Worm (Caenorhabditis elegans) whole organism, midembryonic: ENCODE data around the gene moc-6.
A peak's percentile ranks its signal among the peaks of the same experiment; 100 is the strongest.

ENCODE experiments used
- T22C8.4 ChIP-seq: fragments of 200-800 bp; sonication (Bioruptor generic); IDR thresholded peaks from 2 replicates; pipeline ENCODE4 v1.3.6; 2022; ENCODE audit warnings: missing genetic modification characterization, missing compliant biosample characterization
- cog-1 ChIP-seq: sonication (generic microtip); optimal IDR thresholded peaks from 2 replicates; lab custom pipeline; 2016; ENCODE audit warnings: missing genetic modification characterization, missing compliant biosample characterization
- flt-1 ChIP-seq: fragments of 200-800 bp; sonication (Bioruptor generic); IDR thresholded peaks from 2 replicates; pipeline ENCODE4 v1.3.6; 2022; ENCODE audit warnings: missing genetic modification characterization, missing compliant biosample characterization
- klf-2 ChIP-seq: fragments of 200-800 bp; sonication (Bioruptor generic); conservative IDR thresholded peaks from 2 replicates; pipeline ENCODE4 v1.3.6; 2022; ENCODE audit warnings: missing genetic modification reagents, missing genetic modification characterization, missing compliant biosample characterization
- med-1 ChIP-seq: sonication (generic microtip); optimal IDR thresholded peaks from 2 replicates; lab custom pipeline; 2017; ENCODE audit warnings: missing genetic modification characterization, mild to moderate bottlenecking, missing compliant biosample characterization, antibody characterized with exemption, missing genetic modification reagents; ENCODE audit not compliant: insufficient read depth
- ref-1 ChIP-seq: fragments of 200-800 bp; sonication (Bioruptor generic); conservative IDR thresholded peaks from 2 replicates; pipeline ENCODE4 v1.3.6; 2022; ENCODE audit warnings: missing genetic modification reagents, missing genetic modification characterization, missing compliant biosample characterization
- tab-1 ChIP-seq: fragments of 200-800 bp; sonication (Bioruptor generic); IDR thresholded peaks from 2 replicates; pipeline ENCODE4 v1.3.6; 2022; ENCODE audit warnings: missing genetic modification characterization, missing compliant biosample characterization
- ztf-23 ChIP-seq: fragments of 200-800 bp; sonication (Bioruptor generic); IDR thresholded peaks from 2 replicates; pipeline ENCODE4 v1.3.6; 2022; ENCODE audit warnings: missing genetic modification reagents, missing genetic modification characterization, missing compliant biosample characterization
- ztf-29 ChIP-seq: fragments of 200-800 bp; sonication (Bioruptor generic); IDR thresholded peaks from 2 replicates; pipeline ENCODE4 v1.3.6; 2022; ENCODE audit warnings: missing genetic modification reagents, missing genetic modification characterization, missing compliant biosample characterization

moc-6 gene

ce11 chrIII:5227831-5228467 is 32.2 kb downstream of the moc-6 start, which contains the start of the genes C34E10.12, C34E10.10 and atp-2:
Gene C34E10.12 (minus strand): TSS chrIII:5227881.
Gene C34E10.10 (minus strand): TSS chrIII:5227884.
Gene atp-2 (plus strand): TSS chrIII:5228417.
- no peak for TF ChIP-seq tab-1 (GFP tag; lab: Robert Waterston, UW)
- TF ChIP-seq ref-1 (GFP tag; lab: Robert Waterston, UW): no peak
- TF ChIP-seq med-1 (GFP tag; lab: Kevin White, UChicago): peak; percentile 7
- peak; percentile 25 for TF ChIP-seq cog-1 (tag; lab: Kevin White, UChicago)
- TF ChIP-seq klf-2 (GFP tag; lab: Robert Waterston, UW): no peak; the same call in 1 of the 2 replicates
- peak; percentile 69; the same call in 1 of the 2 replicates for TF ChIP-seq ztf-23 (GFP tag; lab: Robert Waterston, UW)
- no peak; the same call in 1 of the 2 replicates for TF ChIP-seq flt-1 (GFP tag; lab: Robert Waterston, UW)
- no peak for TF ChIP-seq T22C8.4
- TF ChIP-seq ztf-29 (GFP tag; lab: Robert Waterston, UW): peak; percentile 72

ce11 chrIII:5228839-5229238 is 33.0 kb downstream of the moc-6 start:
- no peak for TF ChIP-seq T22C8.4
- TF ChIP-seq tab-1 (GFP tag; lab: Robert Waterston, UW): no peak
- no peak for TF ChIP-seq klf-2 (GFP tag; lab: Robert Waterston, UW)
- TF ChIP-seq ztf-23 (GFP tag; lab: Robert Waterston, UW): no peak
- TF ChIP-seq cog-1 (tag; lab: Kevin White, UChicago): no peak
- no peak for TF ChIP-seq ztf-29 (GFP tag; lab: Robert Waterston, UW)
- TF ChIP-seq flt-1 (GFP tag; lab: Robert Waterston, UW): no peak
- no peak for TF ChIP-seq ref-1 (GFP tag; lab: Robert Waterston, UW)
- no peak for TF ChIP-seq med-1 (GFP tag; lab: Kevin White, UChicago)

ce11 chrIII:5229511-5230250 is 33.9 kb downstream of the moc-6 start:
- TF ChIP-seq ref-1 (GFP tag; lab: Robert Waterston, UW) (no peak), med-1 (GFP tag; lab: Kevin White, UChicago) (no peak), ztf-29 (GFP tag; lab: Robert Waterston, UW) (no peak), tab-1 (GFP tag; lab: Robert Waterston, UW) (no peak), flt-1 (GFP tag; lab: Robert Waterston, UW) (no peak), klf-2 (GFP tag; lab: Robert Waterston, UW) (no peak), ztf-23 (GFP tag; lab: Robert Waterston, UW) (no peak), T22C8.4 (no peak), cog-1 (tag; lab: Kevin White, UChicago) (no peak)

- TF ChIP-seq flt-1 (GFP tag; lab: Robert Waterston, UW) (no peak), ztf-23 (GFP tag; lab: Robert Waterston, UW) (no peak), med-1 (GFP tag; lab: Kevin White, UChicago) (no peak), T22C8.4 (no peak), cog-1 (tag; lab: Kevin White, UChicago) (no peak), tab-1 (GFP tag; lab: Robert Waterston, UW) (no peak), klf-2 (GFP tag; lab: Robert Waterston, UW) (no peak)
Observed at ce11 chrIII:5230415-5230814, 34.6 kb downstream of the moc-6 start, which contains the start of gene prmt-5. Gene prmt-5 (plus strand): TSS chrIII:5230555.

- TF ChIP-seq cog-1 (tag; lab: Kevin White, UChicago) (no peak), klf-2 (GFP tag; lab: Robert Waterston, UW) (no peak), T22C8.4 (no peak), flt-1 (GFP tag; lab: Robert Waterston, UW) (no peak), tab-1 (GFP tag; lab: Robert Waterston, UW) (no peak), ztf-29 (GFP tag; lab: Robert Waterston, UW) (no peak), ztf-23 (GFP tag; lab: Robert Waterston, UW) (no peak), ref-1 (GFP tag; lab: Robert Waterston, UW) (no peak), med-1 (GFP tag; lab: Kevin White, UChicago) (no peak)
Observed at ce11 chrIII:5233140-5233539, 37.4 kb downstream of the moc-6 start.

ce11 chrIII:5234312-5234711 is 38.5 kb downstream of the moc-6 start, which contains the start of gene mrps-26:
Gene mrps-26 (plus strand): TSS chrIII:5234612.
- TF ChIP-seq ztf-23 (GFP tag; lab: Robert Waterston, UW) (no peak), tab-1 (GFP tag; lab: Robert Waterston, UW) (no peak), T22C8.4 (no peak), ztf-29 (GFP tag; lab: Robert Waterston, UW) (no peak)

- TF ChIP-seq klf-2 (GFP tag; lab: Robert Waterston, UW): no peak
- TF ChIP-seq tab-1 (GFP tag; lab: Robert Waterston, UW): no peak
- TF ChIP-seq med-1 (GFP tag; lab: Kevin White, UChicago): no peak
- no peak for TF ChIP-seq ztf-23 (GFP tag; lab: Robert Waterston, UW)
- TF ChIP-seq T22C8.4: no peak
- no peak for TF ChIP-seq ref-1 (GFP tag; lab: Robert Waterston, UW)
- TF ChIP-seq ztf-29 (GFP tag; lab: Robert Waterston, UW): no peak
- TF ChIP-seq flt-1 (GFP tag; lab: Robert Waterston, UW): no peak
- TF ChIP-seq cog-1 (tag; lab: Kevin White, UChicago): no peak
Observed at ce11 chrIII:5236104-5236503, 40.3 kb downstream of the moc-6 start, which contains the start of gene prx-10. Gene prx-10 (plus strand): TSS chrIII:5236404.

- no peak for TF ChIP-seq ztf-23 (GFP tag; lab: Robert Waterston, UW)
- no peak for TF ChIP-seq T22C8.4
- no peak for TF ChIP-seq ref-1 (GFP tag; lab: Robert Waterston, UW)
- TF ChIP-seq tab-1 (GFP tag; lab: Robert Waterston, UW): no peak
- TF ChIP-seq flt-1 (GFP tag; lab: Robert Waterston, UW): no peak
- no peak for TF ChIP-seq med-1 (GFP tag; lab: Kevin White, UChicago)
- TF ChIP-seq klf-2 (GFP tag; lab: Robert Waterston, UW): no peak
- TF ChIP-seq ztf-29 (GFP tag; lab: Robert Waterston, UW): no peak
- no peak for TF ChIP-seq cog-1 (tag; lab: Kevin White, UChicago)
Observed at ce11 chrIII:5241854-5242253, 46.1 kb downstream of the moc-6 start.
